Fruit fly (Drosophila melanogaster): ENCODE results near the gene Ir94g.

Gene Ir94g

dm6 chr3R:23509408-23509940, 25.8 kb downstream of the Ir94g start:
- no peak for TF ChIP-seq noc (tag; optimal IDR thresholded peaks at IDR 0.05)

DNA sequence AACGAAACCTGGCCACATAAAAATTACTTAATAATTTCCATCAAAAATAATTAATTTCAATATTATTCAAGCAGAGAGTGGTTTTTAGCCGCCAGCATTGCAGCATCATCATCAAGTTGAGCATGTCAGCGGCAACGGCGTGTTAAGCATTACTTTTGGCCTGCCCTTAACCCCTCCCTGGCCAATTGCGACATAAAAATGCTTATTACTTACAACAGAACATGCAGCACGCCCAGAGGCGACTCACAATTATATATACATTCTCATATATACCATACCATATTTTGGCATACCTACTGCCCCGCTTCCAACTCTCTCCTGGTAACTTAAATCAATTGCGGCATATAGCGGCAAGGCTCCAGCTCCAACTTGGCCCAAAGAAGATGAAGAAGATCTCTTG, 27.7 kb downstream of the Ir94g start:
- TF ChIP-seq noc (tag; optimal IDR thresholded peaks at IDR 0.05) = no peak

- no peak for TF ChIP-seq noc (tag; optimal IDR thresholded peaks at IDR 0.05)
Measured at dm6 chr3R:23519395-23520101, 35.9 kb downstream of the Ir94g start, which contains the start of gene Irk2. Gene Irk2 (minus strand): TSS chr3R:23519445.

DNA sequence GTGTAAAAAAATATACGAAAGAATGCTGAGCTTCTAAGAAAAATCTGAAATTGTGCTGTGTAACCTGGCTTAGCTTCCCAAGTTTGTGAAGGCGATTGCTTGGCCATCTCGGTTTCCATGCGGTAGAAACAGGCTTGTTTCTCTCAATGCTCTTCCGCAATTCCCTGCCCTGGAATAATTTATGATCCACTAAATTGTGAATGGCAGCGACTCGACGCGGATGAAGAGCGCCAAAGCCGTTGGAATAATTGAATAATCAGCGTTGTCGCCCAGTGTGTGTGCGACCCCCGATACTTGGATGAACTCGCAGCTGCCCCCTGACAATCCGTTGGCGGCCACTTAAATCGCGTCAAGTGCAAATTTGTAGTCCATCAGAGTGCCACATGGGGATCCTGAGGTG, 37.8 kb downstream of the Ir94g start, which contains the start of gene CG10177:
CG10177 (minus strand) TSS at position 101 of the 400 bp plus-strand sequence.
- TF ChIP-seq noc (tag; optimal IDR thresholded peaks at IDR 0.05) = no peak

DNA sequence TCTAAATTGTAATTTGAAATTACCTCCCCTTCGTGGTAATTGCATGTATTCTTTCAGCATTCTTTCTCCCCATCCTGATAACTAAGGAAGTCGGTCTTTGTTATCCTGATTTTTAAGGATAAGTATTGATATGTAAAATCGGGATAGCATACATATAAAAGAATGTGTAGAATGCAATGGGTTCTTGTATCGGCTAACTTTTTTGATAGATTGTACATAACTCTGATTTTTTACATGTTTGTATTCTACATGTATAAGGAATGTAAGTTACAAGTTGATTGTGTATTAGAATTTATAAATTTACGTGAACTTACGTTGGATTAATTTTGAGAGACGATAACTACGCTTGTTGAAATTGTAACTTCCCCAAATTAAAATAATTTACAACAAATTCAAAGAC, 38.6 kb downstream of the Ir94g start:
- TF ChIP-seq noc (tag; optimal IDR thresholded peaks at IDR 0.05) = no peak

DNA sequence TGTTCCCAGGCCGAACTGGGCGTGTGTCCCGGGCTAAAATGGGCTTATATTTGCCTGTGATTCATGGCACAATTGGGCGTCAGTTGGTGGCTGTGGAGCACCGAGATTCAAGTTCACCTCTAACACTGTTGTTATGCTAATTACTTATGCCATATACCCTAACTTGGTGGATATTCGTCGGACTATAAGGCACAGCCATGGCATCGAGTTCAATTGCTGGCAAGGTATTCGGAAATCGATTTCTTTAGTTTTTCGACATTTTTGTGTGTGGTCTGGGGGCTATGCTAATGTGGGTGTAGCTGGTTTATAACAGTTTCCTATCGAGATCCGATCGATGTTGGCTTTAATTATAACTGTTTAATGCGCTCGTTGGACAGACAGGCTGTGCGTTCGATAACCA, 42.4 kb downstream of the Ir94g start:
- TF ChIP-seq noc (tag; optimal IDR thresholded peaks at IDR 0.05) = no peak

DNA sequence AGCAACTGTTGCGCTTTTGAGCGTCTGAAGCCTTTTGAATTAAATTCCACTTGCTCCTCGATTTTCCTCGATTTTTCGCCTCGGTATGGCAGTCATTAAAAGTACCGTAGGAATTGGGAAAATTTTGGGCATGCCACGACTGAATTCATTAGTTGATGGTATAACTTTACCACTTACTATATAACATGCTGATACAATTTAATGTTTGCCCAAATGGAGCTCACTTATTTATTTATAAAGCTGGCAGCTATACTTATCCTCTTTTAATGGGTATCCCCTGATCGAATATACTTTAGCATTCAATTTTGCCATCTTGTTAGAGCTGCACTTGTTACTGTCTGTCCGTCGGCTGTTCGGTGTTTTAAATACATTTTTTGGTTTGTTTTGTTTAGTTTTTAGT, 43.7 kb downstream of the Ir94g start:
- no peak for TF ChIP-seq noc (tag; optimal IDR thresholded peaks at IDR 0.05)

dm6 chr3R:23530886-23531285, 47.2 kb downstream of the Ir94g start, which contains the start of gene CG10175:
Gene CG10175 (minus strand): TSS chr3R:23530986.
- TF ChIP-seq noc (tag; optimal IDR thresholded peaks at IDR 0.05) = no peak

- peak; percentile 31 for TF ChIP-seq noc (tag; optimal IDR thresholded peaks at IDR 0.05)
Measured at dm6 chr3R:23534609-23535008, 50.9 kb downstream of the Ir94g start, which contains the start of gene Ugt303B3. Gene Ugt303B3 (minus strand): TSS chr3R:23534767.

Measured in whole organism, larva.